Fruit fly (Drosophila melanogaster) S2 (cell line): ENCODE measurements around the gene GstD8.

Experiments used
- CG8478 ChIP-seq: fragments of >200 bp; optimal IDR thresholded peaks from 2 replicates; lab custom pipeline; 2018
- CTCF ChIP-seq, 2 experiments: fragments of >200 bp; optimal IDR thresholded peaks; 2 replicates each; lab custom pipeline; 2018

Gene GstD8

dm6 chr3R:12384274-12384673 lies 4.5 kb downstream of the GstD8 start:
- TF ChIP-seq CTCF (optimal IDR thresholded peaks at IDR 0.05; lab: Kevin White, UChicago) (no peak), CG8478 (no peak)

- TF ChIP-seq CTCF (optimal IDR thresholded peaks at IDR 0.05; lab: Kevin White, UChicago) (no peak), CG8478 (no peak)
These were observed 6.1 kb downstream of the GstD8 start, which contains the start of gene Sol1 for dm6 chr3R:12385949-12386348. Gene Sol1 (plus strand): TSS chr3R:12386249.

DNA sequence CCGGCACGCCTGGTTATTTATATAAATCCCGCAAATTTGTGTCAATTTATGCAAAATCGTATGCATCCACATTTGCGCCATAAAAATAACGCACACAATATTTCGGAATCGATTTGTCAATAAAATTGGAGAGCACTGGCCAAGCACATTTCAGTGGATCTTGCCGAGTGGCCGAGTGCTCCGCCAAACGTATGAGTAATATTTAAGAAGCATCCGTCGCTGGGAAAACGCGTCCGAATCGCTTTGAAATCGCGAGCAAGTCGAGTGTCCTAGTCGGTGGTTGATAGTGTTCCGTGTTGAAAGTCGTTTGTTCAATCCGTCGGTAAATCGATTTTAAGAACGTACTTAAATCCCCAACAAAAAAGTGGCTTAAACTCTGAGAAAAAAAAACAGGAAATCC lies 7.2 kb downstream of the GstD8 start, which contains the start of gene CG33098:
Gene CG33098, plus strand, starts transcription at position 224 of the 400 bp plus-strand sequence.
- TF ChIP-seq CTCF (optimal IDR thresholded peaks at IDR 0.05; lab: Kevin White, UChicago): no peak
- no peak for TF ChIP-seq CG8478

dm6 chr3R:12395880-12396279 lies 16.1 kb downstream of the GstD8 start, which contains the start of the genes CG10096 and CG10097:
Gene CG10096 (minus strand): TSS chr3R:12395980.
Gene CG10097 (minus strand): TSS chr3R:12395980.
- TF ChIP-seq CG8478 (no peak), CTCF (optimal IDR thresholded peaks at IDR 0.05; lab: Kevin White, UChicago) (no peak)

DNA sequence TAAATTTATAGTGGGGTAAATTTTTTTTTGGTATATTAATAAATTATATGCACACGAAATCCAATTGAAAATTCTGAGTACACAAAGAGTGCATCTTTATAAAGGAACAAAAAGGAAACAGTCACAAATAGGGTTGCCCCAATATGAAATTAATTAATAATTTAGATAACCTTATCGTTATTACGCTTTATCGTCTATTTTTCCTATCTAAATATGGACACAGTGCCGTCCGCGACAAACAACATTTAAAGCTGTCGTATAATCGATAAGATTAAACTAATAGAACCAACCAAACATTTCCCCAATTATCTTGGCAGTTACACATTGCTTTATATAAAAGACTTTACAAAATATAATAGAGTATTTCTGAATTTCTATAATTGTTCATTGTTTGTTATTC lies 18.2 kb downstream of the GstD8 start:
- TF ChIP-seq CTCF (optimal IDR thresholded peaks at IDR 0.05; lab: Kevin White, UChicago): no peak
- no peak for TF ChIP-seq CG8478

DNA sequence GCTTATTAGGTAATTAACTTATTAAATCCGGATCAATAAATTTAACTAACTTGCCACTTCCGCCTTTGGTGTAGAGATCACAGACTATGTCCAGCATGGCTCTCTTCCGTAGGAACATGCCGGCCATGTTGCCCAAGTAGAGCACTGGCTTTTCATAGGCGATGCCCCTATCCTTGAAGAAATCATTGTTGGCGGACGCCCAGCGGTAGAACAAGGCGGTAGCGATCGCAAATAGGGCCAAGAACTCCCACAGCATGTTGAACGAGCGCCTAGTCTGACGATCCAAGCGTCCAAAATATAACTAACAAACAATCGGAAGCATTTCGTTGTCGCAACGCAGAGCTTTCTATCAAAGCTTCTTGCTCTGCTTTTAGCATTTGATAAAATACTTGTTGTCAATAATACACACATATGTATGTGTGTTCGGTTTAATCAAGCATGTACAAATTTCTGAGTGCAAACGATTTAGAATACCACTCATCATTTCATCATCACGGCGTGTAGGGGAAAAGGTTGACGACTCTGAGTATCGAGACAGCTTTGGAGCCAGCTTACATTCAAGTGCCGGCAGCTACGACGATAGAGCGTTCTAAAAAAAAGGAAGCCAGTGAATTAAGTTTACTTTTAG lies 18.9 kb downstream of the GstD8 start, which contains the start of gene Cyp9f3:
Gene Cyp9f3, minus strand, starts transcription at position 310 of the 628 bp plus-strand sequence.
- TF ChIP-seq CTCF (optimal IDR thresholded peaks at IDR 0.05; lab: Kevin White, UChicago): no peak
- TF ChIP-seq CG8478: no peak

dm6 chr3R:12401672-12402296 lies 22.0 kb downstream of the GstD8 start, which contains the start of gene DNAlig3:
Gene DNAlig3 (minus strand): TSS chr3R:12401839.
- TF ChIP-seq CG8478 (no peak), CTCF (optimal IDR thresholded peaks at IDR 0.05; lab: Kevin White, UChicago) (peak; percentile 6 to 13)

- no peak for TF ChIP-seq CG8478
- TF ChIP-seq CTCF (optimal IDR thresholded peaks at IDR 0.05; lab: Kevin White, UChicago): no peak
These were observed 23.1 kb downstream of the GstD8 start for dm6 chr3R:12402935-12403334.

DNA sequence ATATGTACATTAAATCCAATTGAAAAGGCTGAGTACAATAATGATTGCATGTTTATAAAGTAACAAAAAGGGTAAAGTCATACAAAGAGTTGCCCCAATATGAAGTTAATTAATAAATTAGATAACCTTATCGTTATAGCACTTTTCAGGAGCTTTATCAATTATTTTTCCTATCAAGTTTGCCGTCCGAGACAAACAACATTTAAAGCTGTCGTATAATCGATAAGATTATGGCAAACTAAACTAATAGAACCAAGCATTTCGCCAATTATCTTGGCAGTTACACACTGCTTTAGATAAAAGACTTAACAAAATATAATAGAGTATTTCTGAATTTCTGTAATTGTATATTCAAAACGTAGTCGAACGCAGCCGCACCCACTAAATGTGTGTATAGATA lies 25.3 kb downstream of the GstD8 start:
- TF ChIP-seq CTCF (optimal IDR thresholded peaks at IDR 0.05; lab: Kevin White, UChicago): no peak
- no peak for TF ChIP-seq CG8478

- TF ChIP-seq CTCF (optimal IDR thresholded peaks at IDR 0.05; lab: Kevin White, UChicago) (no peak), CG8478 (no peak)
These were observed 26.1 kb downstream of the GstD8 start, which contains the start of gene Cyp9f2 for dm6 chr3R:12405928-12406234. Gene Cyp9f2 (minus strand): TSS chr3R:12406028.

DNA sequence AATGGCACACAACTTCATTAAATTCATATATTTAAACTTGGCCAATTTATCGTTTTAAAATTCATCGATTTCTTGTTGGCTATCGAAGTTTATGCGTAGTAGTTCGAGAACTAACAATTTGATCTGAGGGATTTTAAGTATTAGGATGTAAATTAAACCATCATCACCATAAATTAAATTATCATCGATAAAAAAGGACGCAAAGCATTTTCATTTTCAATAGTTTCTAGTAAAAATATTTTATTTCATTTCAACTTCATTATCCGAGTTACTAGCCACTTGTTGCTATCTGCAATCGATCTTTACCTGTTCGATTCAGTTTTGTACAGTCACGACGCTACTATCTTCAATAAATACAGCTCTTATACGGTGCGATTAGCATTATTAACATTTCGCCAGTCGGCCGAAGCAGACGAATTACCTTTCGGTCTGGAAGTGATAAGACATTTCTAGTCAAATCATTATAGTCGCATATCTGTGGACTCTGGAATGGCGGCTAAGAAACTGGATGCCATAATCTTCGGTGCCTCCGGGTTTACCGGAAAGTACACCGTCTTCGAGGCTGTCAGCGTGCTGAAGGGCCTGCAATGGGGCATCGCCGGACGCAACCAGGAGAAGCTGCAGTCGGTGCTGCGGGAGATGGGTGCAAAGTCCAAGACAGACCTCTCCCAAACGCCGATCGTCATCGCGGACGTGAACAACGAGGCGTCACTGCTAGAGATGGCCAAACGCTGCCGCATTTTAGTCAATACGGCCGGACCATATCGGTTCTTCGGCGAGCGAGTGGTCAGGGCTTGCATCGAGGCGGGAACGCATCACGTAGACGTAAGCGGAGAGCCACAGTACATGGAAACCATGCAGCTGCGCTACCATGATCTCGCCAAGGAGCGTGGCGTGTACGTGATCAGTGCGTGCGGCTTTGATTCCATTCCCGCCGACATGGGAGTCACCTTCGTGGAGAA lies 26.7 kb downstream of the GstD8 start, which contains the start of gene CG5167:
Gene CG5167, plus strand, starts transcription at position 298 of the 962 bp plus-strand sequence.
- TF ChIP-seq CTCF (optimal IDR thresholded peaks at IDR 0.05; lab: Kevin White, UChicago) (no peak), CG8478 (no peak)

DNA sequence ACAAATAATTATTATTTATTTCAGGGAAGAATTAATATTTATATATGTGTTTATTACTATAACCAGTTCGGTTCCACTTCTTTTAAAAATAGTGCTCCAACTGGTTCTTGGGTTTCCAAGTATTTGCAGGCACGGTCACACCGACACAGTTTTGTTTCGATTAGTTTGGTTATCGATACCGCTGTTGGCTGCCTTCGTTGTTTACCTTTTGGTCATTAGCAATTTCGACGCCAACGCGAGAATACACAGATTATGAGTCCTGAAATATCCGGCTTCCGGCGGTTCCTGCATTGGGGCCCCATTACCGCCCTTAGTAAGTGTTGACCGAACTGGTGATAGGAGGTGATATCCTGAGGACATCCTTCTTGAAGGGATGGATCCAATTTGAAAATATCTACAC lies 28.4 kb downstream of the GstD8 start, which contains the start of gene CG5196:
Gene CG5196, plus strand, starts transcription at position 157 of the 400 bp plus-strand sequence.
- TF ChIP-seq CTCF (optimal IDR thresholded peaks at IDR 0.05; lab: Kevin White, UChicago) (peak in 1 of 2 experiments; percentile 1), CG8478 (no peak)

- TF ChIP-seq CTCF (optimal IDR thresholded peaks at IDR 0.05; lab: Kevin White, UChicago): no peak
- no peak for TF ChIP-seq CG8478
These were observed 31.6 kb downstream of the GstD8 start for dm6 chr3R:12411449-12411848.

DNA sequence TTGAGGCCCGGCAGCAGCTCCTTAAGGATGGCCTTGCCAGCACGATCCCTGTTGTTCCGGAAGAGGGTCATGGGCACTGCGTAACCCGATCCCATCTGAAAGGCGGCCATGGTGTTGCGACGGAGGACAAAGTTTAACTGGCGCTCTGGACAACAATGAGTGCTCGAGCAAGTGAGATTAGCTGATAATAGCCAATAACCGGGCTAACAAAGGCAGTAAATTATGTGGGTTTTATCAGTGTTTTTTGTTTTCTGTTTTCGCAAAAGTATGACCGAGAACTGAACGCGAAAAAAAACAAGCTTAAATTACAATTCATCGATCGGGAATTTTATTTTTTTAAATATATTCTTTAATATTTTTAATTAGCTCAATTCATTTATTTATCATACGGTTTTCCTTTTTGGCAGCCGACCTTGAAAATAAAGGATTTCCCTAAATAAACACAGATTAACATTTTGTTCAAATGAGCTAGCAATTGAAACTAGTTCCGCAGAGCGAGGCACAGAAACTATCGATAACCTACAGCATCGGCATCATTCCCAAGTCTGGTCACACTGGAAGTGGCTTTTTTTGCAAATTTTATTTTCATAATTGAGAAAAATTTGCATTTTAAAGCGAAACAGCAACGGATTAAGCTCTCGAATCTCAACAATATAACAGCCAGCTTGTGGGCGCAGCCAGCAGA lies 33.6 kb downstream of the GstD8 start, which contains the start of the genes Dip-C and pps:
Gene Dip-C, minus strand, starts transcription at position 486 of the 685 bp plus-strand sequence.
Gene pps, plus strand, starts transcription at position 555 of the 685 bp plus-strand sequence.
- peak in 1 of 2 experiments; percentile 30 for TF ChIP-seq CTCF (optimal IDR thresholded peaks at IDR 0.05; lab: Kevin White, UChicago)
- TF ChIP-seq CG8478: no peak
